Fruit fly (Drosophila melanogaster) whole organism, embryonic: ENCODE measurements around the gene Pcmt.

Experiments used
- Abd-B ChIP-seq: fragments of 200-800 bp; sonication (Bioruptor generic); optimal IDR thresholded peaks from 2 replicates; lab custom pipeline; 2018; ENCODE audit warnings: missing biosample characterization, mild to moderate bottlenecking, missing genetic modification characterization, moderate library complexity
- CG10147 ChIP-seq: fragments of 200-800 bp; sonication (Bioruptor generic); optimal IDR thresholded peaks from 2 replicates; lab custom pipeline; 2019; ENCODE audit warnings: missing biosample characterization, mild to moderate bottlenecking, missing genetic modification characterization, moderate library complexity
- CG10366 ChIP-seq: fragments of 200-800 bp; sonication (Bioruptor generic); IDR thresholded peaks from 2 replicates; pipeline ENCODE4 v1.3.6; 2022; ENCODE audit warnings: missing biosample characterization, missing genetic modification characterization
- CG11560 ChIP-seq: fragments of 200-800 bp; sonication (Bioruptor generic); IDR thresholded peaks from 3 replicates; pipeline ENCODE4 v1.3.6; 2022; ENCODE audit warnings: missing biosample characterization, missing genetic modification characterization
- CG12236 ChIP-seq: fragments of 200-800 bp; sonication (Bioruptor generic); optimal IDR thresholded peaks from 2 replicates; lab custom pipeline; 2016; ENCODE audit warnings: missing biosample characterization, missing genetic modification characterization
- CG1233 ChIP-seq: fragments of 200-800 bp; sonication (Bioruptor generic); optimal IDR thresholded peaks from 4 replicates; lab custom pipeline; 2018; ENCODE audit warnings: missing biosample characterization, mild to moderate bottlenecking, missing genetic modification characterization
- CG13296 ChIP-seq: fragments of 200-800 bp; sonication (Bioruptor generic); optimal IDR thresholded peaks from 3 replicates; lab custom pipeline; 2018; ENCODE audit warnings: missing biosample characterization, mild to moderate bottlenecking, missing genetic modification characterization
- CG13775 ChIP-seq: fragments of 200-800 bp; sonication (Bioruptor generic); optimal IDR thresholded peaks from 3 replicates; lab custom pipeline; 2017; ENCODE audit warnings: missing biosample characterization, mild to moderate bottlenecking, missing genetic modification characterization
- CG14050 ChIP-seq: fragments of 200-800 bp; sonication (Bioruptor generic); IDR thresholded peaks from 3 replicates; pipeline ENCODE4 v1.3.6; 2022; ENCODE audit warnings: missing biosample characterization, missing genetic modification characterization
- CG16815 ChIP-seq: fragments of 200-800 bp; sonication (Bioruptor generic); optimal IDR thresholded peaks from 3 replicates; lab custom pipeline; 2017; ENCODE audit warnings: missing biosample characterization, mild to moderate bottlenecking, missing genetic modification characterization
- CG2116 ChIP-seq: fragments of 200-800 bp; sonication (Bioruptor generic); optimal IDR thresholded peaks from 3 replicates; lab custom pipeline; 2018; ENCODE audit warnings: missing biosample characterization, mild to moderate bottlenecking, missing genetic modification characterization
- CG2678 ChIP-seq: fragments of 200-800 bp; sonication (Bioruptor generic); optimal IDR thresholded peaks from 3 replicates; lab custom pipeline; 2019; ENCODE audit warnings: missing biosample characterization, mild to moderate bottlenecking, missing genetic modification characterization, moderate library complexity
- CG32772 ChIP-seq: fragments of 200-800 bp; sonication (Bioruptor generic); IDR thresholded peaks from 2 replicates; pipeline ENCODE4 v1.3.6; 2022; ENCODE audit warnings: missing biosample characterization, missing genetic modification characterization
- CG3838 ChIP-seq: fragments of 200-800 bp; sonication (Bioruptor generic); optimal IDR thresholded peaks from 3 replicates; lab custom pipeline; 2016; ENCODE audit warnings: missing biosample characterization, missing genetic modification characterization
- CG4282 ChIP-seq: fragments of 200-800 bp; sonication (Bioruptor generic); optimal IDR thresholded peaks from 2 replicates; lab custom pipeline; 2016; ENCODE audit warnings: missing biosample characterization, missing genetic modification characterization
- CG4424 ChIP-seq: fragments of 200-800 bp; sonication (Bioruptor generic); optimal IDR thresholded peaks from 3 replicates; lab custom pipeline; 2016; ENCODE audit warnings: missing biosample characterization, missing genetic modification characterization
- CG4730 ChIP-seq: fragments of 200-800 bp; sonication (Bioruptor generic); IDR thresholded peaks from 2 replicates; pipeline ENCODE4 v1.3.6; 2022; ENCODE audit warnings: missing biosample characterization, missing genetic modification characterization
- CG5245 ChIP-seq: fragments of 200-800 bp; sonication (Bioruptor generic); optimal IDR thresholded peaks from 3 replicates; lab custom pipeline; 2016; ENCODE audit warnings: missing biosample characterization, missing genetic modification characterization
- CG6689 ChIP-seq: fragments of 200-800 bp; sonication (Bioruptor generic); IDR thresholded peaks from 2 replicates; pipeline ENCODE4 v1.3.6; 2022; ENCODE audit warnings: missing biosample characterization, missing genetic modification characterization
- CG8924 ChIP-seq: fragments of 200-800 bp; optimal IDR thresholded peaks from 3 replicates; lab custom pipeline; 2019; ENCODE audit warnings: missing biosample characterization, mild to moderate bottlenecking, missing genetic modification characterization, moderate library complexity
- Ets97D ChIP-seq: fragments of 200-800 bp; sonication (Bioruptor generic); optimal IDR thresholded peaks from 3 replicates; lab custom pipeline; 2016; ENCODE audit warnings: missing biosample characterization, missing genetic modification characterization
- Gug ChIP-seq: fragments of 200-800 bp; sonication (Bioruptor generic); IDR thresholded peaks from 4 replicates; pipeline ENCODE4 v1.3.6; 2022; ENCODE audit warnings: missing biosample characterization, missing genetic modification characterization
- Hsf ChIP-seq: fragments of 200-800 bp; sonication (Bioruptor generic); optimal IDR thresholded peaks from 3 replicates; lab custom pipeline; 2016; ENCODE audit warnings: missing biosample characterization, missing genetic modification characterization
- Jarid2 ChIP-seq: fragments of 200-800 bp; sonication (Bioruptor generic); optimal IDR thresholded peaks from 3 replicates; lab custom pipeline; 2017; ENCODE audit warnings: mild to moderate bottlenecking, missing biosample characterization, missing genetic modification reagents, missing genetic modification characterization
- Lim3 ChIP-seq: fragments of 200-800 bp; sonication (Bioruptor generic); IDR thresholded peaks from 2 replicates; pipeline ENCODE4 v1.3.6; 2022; ENCODE audit warnings: missing biosample characterization, missing genetic modification characterization
- Lpt ChIP-seq: fragments of >200 bp; optimal IDR thresholded peaks from 2 replicates; lab custom pipeline; 2018; ENCODE audit warnings: missing biosample characterization, missing genetic modification characterization
- MBD-R2 ChIP-seq: fragments of 200-800 bp; sonication (Bioruptor generic); IDR thresholded peaks from 2 replicates; pipeline ENCODE4 v1.3.6; 2022; ENCODE audit warnings: missing biosample characterization, missing genetic modification characterization
- MESR4 ChIP-seq: fragments of 200-800 bp; sonication (Bioruptor generic); optimal IDR thresholded peaks from 2 replicates; lab custom pipeline; 2018; ENCODE audit warnings: missing biosample characterization, mild to moderate bottlenecking, missing genetic modification characterization, moderate library complexity
- Med ChIP-seq: fragments of 200-800 bp; sonication (Bioruptor generic); peaks from one replicate; lab custom pipeline; 2016; ENCODE audit warnings: missing biosample characterization, missing genetic modification characterization, mild to moderate bottlenecking, inconsistent platforms, moderate library complexity
- Meics ChIP-seq: fragments of 200-800 bp; sonication (Bioruptor generic); optimal IDR thresholded peaks from 2 replicates; lab custom pipeline; 2017; ENCODE audit warnings: missing biosample characterization, mild to moderate bottlenecking, missing genetic modification characterization
- Mrtf ChIP-seq: fragments of 200-800 bp; sonication (Bioruptor generic); IDR thresholded peaks from 3 replicates; pipeline ENCODE4 v1.3.6; 2022; ENCODE audit warnings: missing biosample characterization, missing genetic modification characterization
- NK7.1 ChIP-seq: fragments of 200-800 bp; sonication (Bioruptor generic); optimal IDR thresholded peaks from 3 replicates; lab custom pipeline; 2016; ENCODE audit warnings: missing biosample characterization, missing genetic modification characterization
- Scr ChIP-seq: fragments of 200-800 bp; sonication (Bioruptor generic); IDR thresholded peaks from 2 replicates; pipeline ENCODE4 v1.3.6; 2022; ENCODE audit warnings: missing biosample characterization, missing genetic modification characterization; ENCODE audit not compliant: partially characterized antibody
- Sox100B ChIP-seq: fragments of 200-800 bp; sonication (Bioruptor generic); optimal IDR thresholded peaks from 3 replicates; lab custom pipeline; 2018; ENCODE audit warnings: missing biosample characterization, mild to moderate bottlenecking, missing genetic modification characterization
- Sox102F ChIP-seq: fragments of 200-800 bp; sonication (Bioruptor generic); optimal IDR thresholded peaks from 2 replicates; lab custom pipeline; 2018; ENCODE audit warnings: missing biosample characterization, mild to moderate bottlenecking, missing genetic modification characterization, moderate library complexity
- Taf1 ChIP-seq: fragments of 200-800 bp; sonication (Bioruptor generic); IDR thresholded peaks from 2 replicates; pipeline ENCODE4 v1.3.6; 2022; ENCODE audit warnings: missing biosample characterization, missing genetic modification characterization
- Vsx1 ChIP-seq: fragments of 200-800 bp; sonication (Bioruptor generic); optimal IDR thresholded peaks from 2 replicates; lab custom pipeline; 2017; ENCODE audit warnings: missing biosample characterization, mild to moderate bottlenecking, missing genetic modification characterization, missing genetic modification reagents
- ash1 ChIP-seq: fragments of 200-800 bp; sonication (Bioruptor generic); optimal IDR thresholded peaks from 2 replicates; lab custom pipeline; 2018; ENCODE audit warnings: missing biosample characterization, mild to moderate bottlenecking, missing genetic modification characterization
- bcd ChIP-seq: fragments of 200-800 bp; sonication (Bioruptor generic); optimal IDR thresholded peaks from 2 replicates; lab custom pipeline; 2017; ENCODE audit warnings: missing biosample characterization, mild to moderate bottlenecking, missing genetic modification characterization
- cato ChIP-seq: fragments of 200-800 bp; sonication (Bioruptor generic); optimal IDR thresholded peaks from 2 replicates; lab custom pipeline; 2016; ENCODE audit warnings: missing biosample characterization, missing genetic modification characterization, borderline replicate concordance
- dmrt11E ChIP-seq: fragments of 200-800 bp; sonication (Bioruptor generic); optimal IDR thresholded peaks from 3 replicates; lab custom pipeline; 2018; ENCODE audit warnings: missing biosample characterization, mild to moderate bottlenecking, missing genetic modification characterization, moderate library complexity
- exex ChIP-seq: fragments of 200-800 bp; sonication (Bioruptor generic); optimal IDR thresholded peaks from 4 replicates; lab custom pipeline; 2018; ENCODE audit warnings: missing biosample characterization, mild to moderate bottlenecking, missing genetic modification characterization, moderate library complexity
- h ChIP-seq: fragments of >200 bp; optimal IDR thresholded peaks from 2 replicates; lab custom pipeline; 2017
- insv ChIP-seq, 2 experiments: fragments of 200-800 bp; sonication (Bioruptor generic); optimal IDR thresholded peaks; 3 replicates each; lab custom pipeline; 2016 to 2018; ENCODE audit warnings: missing biosample characterization in 2 of 2, missing genetic modification characterization in 2 of 2
- mirr ChIP-seq: fragments of 200-800 bp; sonication (Bioruptor generic); optimal IDR thresholded peaks from 3 replicates; lab custom pipeline; 2018; ENCODE audit warnings: missing biosample characterization, mild to moderate bottlenecking, missing genetic modification characterization
- nau ChIP-seq: fragments of 200-800 bp; sonication (Bioruptor generic); optimal IDR thresholded peaks from 3 replicates; lab custom pipeline; 2017; ENCODE audit warnings: missing biosample characterization, mild to moderate bottlenecking, missing genetic modification characterization, missing genetic modification reagents
- odd ChIP-seq: fragments of 200-800 bp; sonication (Bioruptor generic); optimal IDR thresholded peaks from 2 replicates; lab custom pipeline; 2017; ENCODE audit warnings: missing biosample characterization, mild to moderate bottlenecking, missing genetic modification characterization
- pros ChIP-seq: fragments of 200-800 bp; sonication (Bioruptor generic); optimal IDR thresholded peaks from 3 replicates; lab custom pipeline; 2019; ENCODE audit warnings: missing biosample characterization, mild to moderate bottlenecking, missing genetic modification characterization, moderate library complexity
- tap ChIP-seq: fragments of 200-800 bp; optimal IDR thresholded peaks from 3 replicates; lab custom pipeline; 2019; ENCODE audit warnings: missing biosample characterization, mild to moderate bottlenecking, missing genetic modification characterization, moderate library complexity
- tna ChIP-seq: fragments of 200-800 bp; sonication (Bioruptor generic); IDR thresholded peaks from 2 replicates; pipeline ENCODE4 v1.3.6; 2022; ENCODE audit warnings: missing biosample characterization, missing genetic modification characterization; ENCODE audit not compliant: partially characterized antibody
- unpg ChIP-seq: fragments of 200-800 bp; sonication (Bioruptor generic); optimal IDR thresholded peaks from 3 replicates; lab custom pipeline; 2018; ENCODE audit warnings: missing biosample characterization, mild to moderate bottlenecking, missing genetic modification characterization, moderate library complexity
- wor ChIP-seq: fragments of 200-800 bp; sonication (Bioruptor generic); IDR thresholded peaks from 2 replicates; pipeline ENCODE4 v1.3.6; 2022; ENCODE audit warnings: missing biosample characterization, missing genetic modification characterization

Gene Pcmt

DNA sequence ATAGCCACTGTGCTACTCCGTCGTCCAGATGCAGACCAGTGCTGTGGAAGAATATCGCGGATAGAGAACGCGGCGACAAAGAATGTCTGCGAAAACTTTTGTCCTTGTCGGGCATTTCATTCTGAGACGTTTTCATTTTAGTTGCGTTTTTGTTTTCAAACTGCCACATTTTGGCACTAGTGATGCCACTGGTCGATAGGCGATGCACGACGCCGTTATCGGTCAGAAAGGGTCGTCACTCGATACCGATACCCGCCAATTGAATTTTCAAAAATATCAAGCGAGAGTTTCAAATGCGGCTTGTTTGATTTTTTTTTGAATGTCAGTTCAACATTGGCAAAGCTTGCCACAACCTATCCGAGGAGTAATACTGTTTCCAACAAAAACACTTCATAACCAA is 3.7 kb downstream of the Pcmt start (continued):
- TF ChIP-seq CG13296 (GFP tag; lab: Kevin White, UChicago) (no peak), Taf1 (GFP tag; lab: Robert Waterston, UW) (no peak), wor (GFP tag; lab: Robert Waterston, UW) (no peak), CG1233 (no peak), tap (tag; lab: Kevin White, UChicago) (no peak), h (lab: Kevin White, UChicago) (no peak), odd (GFP tag; lab: Kevin White, UChicago) (no peak), Scr (peak; percentile 69), CG4730 (GFP tag; lab: Robert Waterston, UW) (no peak), cato (GFP tag; lab: Kevin White, UChicago) (no peak), CG16815 (GFP tag; lab: Kevin White, UChicago) (no peak), Meics (GFP tag; lab: Kevin White, UChicago) (no peak), CG6689 (GFP tag; lab: Robert Waterston, UW) (no peak), CG11560 (tag; lab: Robert Waterston, UW) (0 out of 3 replicates have a peak, but pooled peaks have one; percentile 42), unpg (GFP tag; lab: Kevin White, UChicago) (no peak), CG12236 (GFP tag; lab: Kevin White, UChicago) (no peak), CG5245 (no peak), tna (peak; percentile 63), mirr (GFP tag; lab: Kevin White, UChicago) (no peak), CG10366 (GFP tag; lab: Robert Waterston, UW) (no peak), CG4424 (GFP tag; lab: Kevin White, UChicago) (no peak), ash1 (GFP tag; lab: Kevin White, UChicago) (no peak), CG2116 (peak; percentile 81), MESR4 (GFP tag; lab: Kevin White, UChicago) (no peak), Sox102F (GFP tag; lab: Kevin White, UChicago) (no peak), Abd-B (GFP tag; lab: Kevin White, UChicago) (no peak), Lim3 (GFP tag; lab: Robert Waterston, UW) (no peak), NK7.1 (no peak), CG3838 (GFP tag; lab: Kevin White, UChicago) (no peak), Hsf (GFP tag; lab: Kevin White, UChicago) (no peak), CG2678 (tag; lab: Kevin White, UChicago) (no peak), nau (GFP tag; lab: Kevin White, UChicago) (no peak), pros (no peak), Ets97D (GFP tag; lab: Kevin White, UChicago) (no peak), Sox100B (no peak), Jarid2 (no peak), CG10147 (GFP tag; lab: Kevin White, UChicago) (no peak), exex (tag; lab: Kevin White, UChicago) (no peak), CG4282 (GFP tag; lab: Kevin White, UChicago) (no peak), Mrtf (no peak), CG8924 (no peak), CG32772 (GFP tag; lab: Robert Waterston, UW) (no peak), insv (GFP tag; optimal IDR thresholded peaks at IDR 0.05; lab: Kevin White, UChicago) (no peak), dmrt11E (tag; lab: Kevin White, UChicago) (no peak), Gug (GFP tag; lab: Robert Waterston, UW) (no peak), Med (GFP tag; lab: Kevin White, UChicago) (no peak), MBD-R2 (GFP tag; lab: Robert Waterston, UW) (peak; percentile 61; the same call in 1 of the 2 replicates), CG14050 (GFP tag; lab: Robert Waterston, UW) (no peak), Lpt (no peak), Vsx1 (no peak), bcd (GFP tag; lab: Kevin White, UChicago) (no peak), CG13775 (GFP tag; lab: Kevin White, UChicago) (no peak)
